Worm (Caenorhabditis elegans): ENCODE data around the gene ZK1321.1.
"Not testable (repeated sequence)": the region's sequence is repeated elsewhere in the genome, so short reads cannot be mapped to it uniquely, and the experiment has no call there.

Gene ZK1321.1

DNA sequence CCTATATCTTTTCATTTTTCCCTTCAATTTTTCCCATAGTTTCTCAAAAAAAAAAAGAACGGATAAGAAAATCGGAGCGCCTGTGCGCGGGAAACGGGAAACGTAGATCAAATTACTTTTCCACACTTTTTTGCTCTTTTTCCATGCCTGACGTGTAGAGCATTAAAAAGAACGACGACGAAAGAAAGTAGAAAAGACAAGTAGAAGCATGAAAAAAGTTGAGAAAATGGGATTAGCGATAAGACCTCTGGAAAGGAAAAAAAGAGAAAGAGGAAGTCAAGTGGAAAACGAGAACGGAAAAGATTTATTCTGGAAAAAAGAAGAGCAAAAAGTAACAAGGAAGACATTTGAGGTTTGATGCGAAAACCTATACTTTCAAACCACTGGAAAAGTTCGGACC is 25.3 kb upstream of the ZK1321.1 start (continued):
- TF ChIP-seq lsy-2 (tag; optimal IDR thresholded peaks at IDR 0.05) (peak in 1 of 2 experiments; percentile 1), F49E8.2 (tag; optimal IDR thresholded peaks at IDR 0.05; ENCODE audit: borderline replicate concordance) (no peak), F37D6.2 (tag; optimal IDR thresholded peaks at IDR 0.05) (no peak)

DNA sequence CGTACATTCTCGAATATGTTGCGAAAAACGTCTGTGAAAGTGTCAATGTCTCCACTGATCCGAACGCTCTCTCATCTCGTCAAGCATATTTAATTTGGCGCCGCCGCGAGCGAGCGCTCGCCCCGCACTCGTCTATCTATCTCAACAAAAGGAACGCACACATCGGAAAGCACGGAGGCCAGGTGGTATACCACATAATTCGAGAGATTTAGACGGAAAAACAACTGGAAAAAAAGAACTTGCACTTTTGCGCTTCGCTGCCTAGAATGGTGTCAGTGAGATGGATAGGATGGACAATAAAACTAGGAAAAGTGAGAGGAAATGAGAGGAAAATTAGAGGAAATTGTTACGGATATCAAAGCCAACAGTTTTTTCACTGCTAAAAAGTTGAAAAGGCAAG is 24.6 kb upstream of the ZK1321.1 start:
- TF ChIP-seq nhr-28 (tag; optimal IDR thresholded peaks at IDR 0.05): peak; percentile 24
- TF ChIP-seq duxl-1 (tag; optimal IDR thresholded peaks at IDR 0.05; ENCODE audit: poor library complexity): no peak
- peak; percentile 55 for TF ChIP-seq mxl-3 (GFP tag; optimal IDR thresholded peaks at IDR 0.05)
- 0 out of 2 replicates have a peak, but pooled peaks have one; percentile 65 for TF ChIP-seq tra-1 (GFP tag; IDR thresholded peaks at IDR 0.05)
- no peak for TF ChIP-seq hif-1 (tag; optimal IDR thresholded peaks at IDR 0.05)
- peak; percentile 12 for TF ChIP-seq hlh-11 (tag; optimal IDR thresholded peaks at IDR 0.05)
- TF ChIP-seq aha-1 (tag): peak; percentile 49
- no peak for TF ChIP-seq F10B5.3 (tag; optimal IDR thresholded peaks at IDR 0.05)
- TF ChIP-seq mdl-1 (tag; optimal IDR thresholded peaks at IDR 0.05): peak in 1 of 2 experiments; percentile 45

DNA sequence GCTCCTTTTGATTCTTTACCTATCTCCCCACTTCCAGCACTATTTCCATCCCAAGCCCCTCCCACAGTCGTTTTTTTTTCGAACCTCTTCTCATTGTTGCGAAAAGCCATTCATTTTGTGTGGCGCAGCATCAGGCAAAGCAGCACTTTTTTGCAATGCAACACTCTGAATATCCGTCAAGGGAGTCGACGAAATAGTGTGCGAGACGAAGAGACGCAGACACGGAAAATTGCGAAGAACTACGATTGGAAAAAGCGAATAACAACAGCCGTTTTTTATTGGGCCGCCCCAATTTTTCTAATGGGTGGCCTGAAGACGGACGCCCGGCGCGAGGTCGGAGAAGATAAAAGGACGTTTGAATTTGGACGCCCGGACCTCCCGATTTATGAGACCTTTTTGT is 24.0 kb upstream of the ZK1321.1 start:
- TF ChIP-seq hmg-1.1 (GFP tag; IDR thresholded peaks at IDR 0.05): peak; percentile 27; the same call in 1 of the 2 replicates
- TF ChIP-seq F10B5.3 (tag; optimal IDR thresholded peaks at IDR 0.05): no peak
- peak; percentile 3 for TF ChIP-seq hlh-11 (tag; optimal IDR thresholded peaks at IDR 0.05)
- TF ChIP-seq R02D3.7 (tag; optimal IDR thresholded peaks at IDR 0.05): no peak
- peak; percentile 28 for TF ChIP-seq rbr-2 (tag; optimal IDR thresholded peaks at IDR 0.05)
- no peak for TF ChIP-seq arid-1 (GFP tag; conservative IDR thresholded peaks at IDR 0.05)
- TF ChIP-seq dmd-6 (GFP tag; IDR thresholded peaks at IDR 0.05): no peak
- no peak for TF ChIP-seq php-3 (GFP tag; IDR thresholded peaks at IDR 0.05)
- no peak for TF ChIP-seq ztf-7 (tag; optimal IDR thresholded peaks at IDR 0.05)
- TF ChIP-seq pqm-1 (tag; optimal IDR thresholded peaks at IDR 0.05): no peak
- peak in 1 of 2 experiments; percentile 19 for TF ChIP-seq unc-62 (GFP tag; optimal IDR thresholded peaks at IDR 0.05 in 1 of 2)
- TF ChIP-seq unc-62 (tag; optimal IDR thresholded peaks at IDR 0.05): no peak

DNA sequence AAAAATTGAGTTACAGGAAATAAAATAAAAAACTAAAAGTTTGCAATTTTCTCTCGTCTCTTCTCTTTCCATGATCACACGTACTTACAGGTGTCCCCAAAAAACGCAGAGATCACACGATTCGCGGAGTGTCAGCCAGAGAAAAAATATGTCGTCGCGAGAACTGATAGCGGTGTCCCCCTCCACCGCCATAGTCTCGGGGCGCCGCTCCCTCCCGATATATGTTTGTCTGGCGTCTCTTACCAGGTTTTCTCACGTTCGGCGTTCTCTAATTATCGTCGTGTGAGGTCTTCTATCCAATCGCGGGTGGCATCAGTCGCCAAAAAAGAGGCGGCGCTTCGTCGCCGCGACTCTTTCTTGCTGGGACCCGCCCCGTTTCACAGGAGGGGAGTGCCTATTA is 22.0 kb upstream of the ZK1321.1 start, which contains the start of gene mab-3:
mab-3 (plus strand) TSS at position 328 of the 400 bp plus-strand sequence.
- TF ChIP-seq arid-1 (GFP tag; conservative IDR thresholded peaks at IDR 0.05): 0 out of 2 replicates have a peak, but pooled peaks have one; percentile 18
- TF ChIP-seq php-3 (GFP tag; IDR thresholded peaks at IDR 0.05): peak; percentile 70
- peak; percentile 67 for TF ChIP-seq set-16 (GFP tag; IDR thresholded peaks at IDR 0.05)
- TF ChIP-seq hlh-11 (tag; optimal IDR thresholded peaks at IDR 0.05): peak; percentile 51
- 0 out of 2 replicates have a peak, but pooled peaks have one; percentile 46 for TF ChIP-seq lin-1 (GFP tag; IDR thresholded peaks at IDR 0.05)
- 0 out of 2 replicates have a peak, but pooled peaks have one; percentile 15 for TF ChIP-seq egl-43 (GFP tag; IDR thresholded peaks at IDR 0.05)
- TF ChIP-seq dmd-6 (GFP tag; IDR thresholded peaks at IDR 0.05): peak; percentile 59
- TF ChIP-seq hmg-1.1 (GFP tag; IDR thresholded peaks at IDR 0.05): 0 out of 2 replicates have a peak, but pooled peaks have one; percentile 41
- TF ChIP-seq pha-4 (GFP tag; IDR thresholded peaks at IDR 0.05): peak; percentile 17; the same call in 1 of the 2 replicates
- TF ChIP-seq pha-4 (tag; optimal IDR thresholded peaks at IDR 0.05): not testable (repeated sequence)
- peak; percentile 98 for TF ChIP-seq tra-1 (GFP tag; IDR thresholded peaks at IDR 0.05)
- TF ChIP-seq ceh-20 (GFP tag; IDR thresholded peaks at IDR 0.05): 0 out of 2 replicates have a peak, but pooled peaks have one; percentile 13

DNA sequence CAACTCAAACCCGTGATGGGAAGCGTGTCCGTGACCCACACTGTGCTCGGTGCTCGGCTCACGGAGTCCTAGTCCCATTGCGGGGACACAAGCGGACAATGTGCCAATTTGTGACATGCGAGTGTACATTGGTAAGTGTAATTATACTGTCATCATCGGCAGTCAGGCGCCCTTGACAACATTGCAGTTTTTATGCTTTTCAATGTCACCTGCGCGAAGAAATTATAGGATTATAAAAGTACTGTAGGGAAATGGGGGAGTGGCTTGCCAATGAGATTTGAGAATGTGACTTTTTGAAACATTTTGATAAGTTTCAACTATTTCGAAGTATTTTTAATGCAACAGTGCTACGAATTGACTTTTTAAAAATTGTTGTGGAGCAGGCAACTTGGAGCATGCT is 18.0 kb upstream of the ZK1321.1 start:
- TF ChIP-seq aha-1 (tag) (peak; percentile 95), cey-2 (tag; optimal IDR thresholded peaks at IDR 0.05; ENCODE audit: borderline replicate concordance, insufficient read depth) (no peak), fkh-10 (GFP tag; optimal IDR thresholded peaks at IDR 0.05) (no peak), nhr-48 (tag; optimal IDR thresholded peaks at IDR 0.05) (no peak), lsy-2 (tag; optimal IDR thresholded peaks at IDR 0.05) (peak in 1 of 2 experiments; percentile 4), php-3 (GFP tag; IDR thresholded peaks at IDR 0.05) (no peak), zfp-3 (GFP tag; conservative IDR thresholded peaks at IDR 0.05) (no peak), tag-97 (GFP tag; IDR thresholded peaks at IDR 0.05) (no peak), egl-43 (GFP tag; IDR thresholded peaks at IDR 0.05) (no peak), spr-3 (GFP tag; optimal IDR thresholded peaks at IDR 0.05) (no peak)
